Fruit fly (Drosophila melanogaster): ENCODE data around the gene CG14323.

CG14323 gene

dm6 chr3R:17631176-17631865 is 9.4 kb upstream of the CG14323 start:
- peak; percentile 75 for TF ChIP-seq CG17801 (GFP tag; optimal IDR thresholded peaks at IDR 0.05; ENCODE audit: partially characterized antibody)

dm6 chr3R:17630417-17630816 is 8.5 kb upstream of the CG14323 start, which contains the start of gene CG43175:
TSS of gene CG43175 (plus strand) at chr3R:17630717.
- no peak for TF ChIP-seq CG17801 (GFP tag; optimal IDR thresholded peaks at IDR 0.05; ENCODE audit: partially characterized antibody)

DNA sequence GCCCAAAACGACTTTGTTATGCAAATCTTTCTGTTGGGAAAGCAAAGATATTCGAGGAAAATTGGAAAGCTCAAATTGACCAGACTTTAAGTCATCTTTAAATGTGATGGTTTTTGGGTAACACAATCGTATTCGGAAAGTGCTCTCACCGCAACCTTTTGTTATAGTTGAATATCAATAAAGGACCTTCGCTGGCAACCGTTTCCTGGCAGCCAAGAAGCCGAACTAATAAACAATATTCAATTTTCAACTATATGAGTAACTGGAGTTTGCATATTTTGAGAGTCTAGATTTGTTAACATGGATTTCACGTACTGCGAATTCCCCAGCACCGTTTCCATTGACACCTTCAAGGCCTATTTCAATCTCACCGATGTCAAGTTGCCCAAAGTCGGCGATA is 4.9 kb upstream of the CG14323 start, which contains the start of gene CG14325:
Gene CG14325 (plus strand): TSS at position 301 of the 400 bp plus-strand sequence.
- TF ChIP-seq CG17801 (GFP tag; optimal IDR thresholded peaks at IDR 0.05; ENCODE audit: partially characterized antibody): no peak

- no peak for TF ChIP-seq CG17801 (GFP tag; optimal IDR thresholded peaks at IDR 0.05; ENCODE audit: partially characterized antibody)
These were observed 3.1 kb upstream of the CG14323 start, which contains the start of gene AttD for dm6 chr3R:17624968-17625367. TSS of gene AttD (plus strand) at chr3R:17625268.

DNA sequence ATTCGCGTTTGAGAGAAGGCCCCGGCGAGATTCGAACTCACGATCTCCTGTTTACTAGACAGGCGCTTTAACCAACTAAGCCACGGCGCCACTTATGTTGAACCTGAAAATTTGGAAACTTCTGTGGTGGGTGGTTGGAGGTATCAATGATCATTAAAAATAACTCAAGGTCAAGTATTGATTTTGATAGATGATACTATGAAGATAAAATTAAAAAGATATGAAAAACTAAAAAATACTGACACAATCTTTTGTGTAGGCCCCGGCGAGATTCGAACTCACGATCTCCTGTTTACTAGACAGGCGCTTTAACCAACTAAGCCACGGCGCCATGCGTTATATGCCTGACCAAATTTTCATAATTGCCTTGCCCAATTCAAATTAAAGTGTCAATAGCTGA is 2.6 kb upstream of the CG14323 start:
- peak; percentile 33 for TF ChIP-seq CG17801 (GFP tag; optimal IDR thresholded peaks at IDR 0.05; ENCODE audit: partially characterized antibody)

- TF ChIP-seq CG17801 (GFP tag; optimal IDR thresholded peaks at IDR 0.05; ENCODE audit: partially characterized antibody): peak; percentile 95
These were observed 2.1 kb downstream of the CG14323 start for dm6 chr3R:17619726-17620282.

dm6 chr3R:17618699-17619150 is 3.2 kb downstream of the CG14323 start, which contains the start of the genes CG14324 and CG14326:
TSS of gene CG14324 (minus strand) at chr3R:17618799.
TSS of gene CG14326 (plus strand) at chr3R:17619100.
- no peak for TF ChIP-seq CG17801 (GFP tag; optimal IDR thresholded peaks at IDR 0.05; ENCODE audit: partially characterized antibody)

DNA sequence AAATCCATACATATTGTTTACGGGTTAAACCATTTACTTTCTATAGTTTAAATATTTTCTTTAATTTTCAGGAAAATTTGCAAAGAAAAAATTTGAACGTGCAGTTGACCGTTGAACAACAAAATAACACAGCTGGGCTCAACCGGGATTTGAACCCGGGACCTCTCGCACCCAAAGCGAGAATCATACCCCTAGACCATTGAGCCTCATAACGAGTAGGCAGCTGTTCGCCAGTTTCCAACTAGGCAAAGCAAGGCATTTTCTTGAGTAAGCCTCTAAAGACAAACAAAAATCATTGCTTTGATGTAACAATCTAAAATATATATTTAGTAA is 4.0 kb downstream of the CG14323 start:
- no peak for TF ChIP-seq CG17801 (GFP tag; optimal IDR thresholded peaks at IDR 0.05; ENCODE audit: partially characterized antibody)

dm6 chr3R:17617121-17617975 is 4.6 kb downstream of the CG14323 start:
- TF ChIP-seq CG17801 (GFP tag; optimal IDR thresholded peaks at IDR 0.05; ENCODE audit: partially characterized antibody): no peak

DNA sequence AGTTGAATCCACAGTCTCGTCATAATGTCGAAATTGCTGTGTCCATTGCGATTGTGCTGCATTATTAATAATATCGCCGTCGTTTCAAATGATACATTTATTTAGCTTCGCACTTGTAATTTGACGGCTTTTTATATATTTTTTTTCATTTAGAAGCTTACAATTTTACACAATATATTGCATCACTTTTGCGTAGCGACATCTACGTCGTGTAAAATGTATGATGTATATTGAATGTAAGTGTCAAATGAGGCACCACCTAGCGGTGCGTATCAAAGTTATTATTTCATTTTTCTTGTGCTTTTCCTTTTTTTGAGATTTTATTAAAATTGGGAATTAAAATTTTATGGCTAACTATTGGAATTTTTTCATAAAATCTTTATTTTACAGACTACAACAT is 5.4 kb downstream of the CG14323 start:
- TF ChIP-seq CG17801 (GFP tag; optimal IDR thresholded peaks at IDR 0.05; ENCODE audit: partially characterized antibody): no peak

DNA sequence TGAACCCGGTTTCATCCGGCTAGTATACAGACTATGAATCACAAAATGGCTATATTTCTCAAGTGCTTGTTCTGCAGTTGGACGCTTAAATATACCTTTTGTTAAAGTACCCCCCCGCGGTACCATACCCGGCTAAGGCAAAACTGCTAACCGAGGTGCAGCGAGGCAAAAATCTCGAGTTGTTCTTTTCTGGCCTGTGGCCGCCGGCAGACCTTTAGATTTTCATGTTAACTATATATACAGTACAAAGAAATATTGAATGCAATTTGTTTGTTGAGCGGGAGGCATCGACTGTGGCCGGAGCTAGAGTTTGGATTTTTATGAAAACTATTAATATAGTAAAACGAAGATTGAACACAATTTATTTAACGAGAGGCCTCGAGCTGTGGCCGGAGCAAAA is 6.2 kb downstream of the CG14323 start:
- TF ChIP-seq CG17801 (GFP tag; optimal IDR thresholded peaks at IDR 0.05; ENCODE audit: partially characterized antibody): no peak

DNA sequence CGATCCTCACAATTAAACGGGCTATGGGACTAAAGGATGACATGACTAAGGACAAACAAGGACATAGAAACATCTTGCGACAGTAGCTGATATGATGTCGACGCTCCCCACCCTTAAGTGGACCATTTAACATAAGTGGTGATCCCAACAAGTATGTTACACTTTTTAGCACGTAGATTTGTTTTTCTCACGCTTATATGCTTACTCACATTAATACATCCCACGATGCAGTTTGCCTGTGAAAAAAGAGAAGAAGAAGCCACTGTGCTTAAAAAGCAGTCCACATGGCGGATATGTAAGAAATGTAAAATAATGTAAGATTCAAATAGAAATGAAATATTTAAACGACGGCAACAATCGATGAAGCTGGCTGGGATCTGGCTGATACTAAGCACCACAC is 6.8 kb downstream of the CG14323 start:
- no peak for TF ChIP-seq CG17801 (GFP tag; optimal IDR thresholded peaks at IDR 0.05; ENCODE audit: partially characterized antibody)

DNA sequence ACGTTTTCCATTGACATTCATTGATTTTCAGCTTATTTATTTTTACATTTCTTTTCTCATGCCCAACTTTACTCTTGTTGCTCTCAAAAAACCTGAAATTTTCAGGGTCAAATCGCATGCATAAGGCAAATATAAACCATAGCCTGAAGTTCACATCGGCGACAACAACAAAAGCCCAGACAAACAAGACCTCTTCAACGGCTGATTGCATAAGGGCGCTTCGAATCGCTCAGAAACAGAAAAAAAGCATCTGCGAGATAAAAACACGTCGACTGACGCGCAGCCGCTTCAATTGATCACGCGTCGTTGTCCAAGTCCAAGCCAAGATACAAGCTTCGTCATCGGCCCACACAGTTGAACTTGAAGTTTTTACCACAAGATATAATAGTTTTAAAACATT is 8.4 kb downstream of the CG14323 start, which contains the start of gene CG14327:
Gene CG14327 (plus strand): TSS at position 161 of the 400 bp plus-strand sequence.
- no peak for TF ChIP-seq CG17801 (GFP tag; optimal IDR thresholded peaks at IDR 0.05; ENCODE audit: partially characterized antibody)

- no peak for TF ChIP-seq CG17801 (GFP tag; optimal IDR thresholded peaks at IDR 0.05; ENCODE audit: partially characterized antibody)
These were observed 9.3 kb downstream of the CG14323 start, which contains the start of gene CG34281 for dm6 chr3R:17612587-17612986. TSS of gene CG34281 (plus strand) at chr3R:17612887.

- TF ChIP-seq CG17801 (GFP tag; optimal IDR thresholded peaks at IDR 0.05; ENCODE audit: partially characterized antibody): no peak
These were observed 10.1 kb downstream of the CG14323 start for dm6 chr3R:17611836-17612235.
